Fruit fly (Drosophila melanogaster) whole organism, embryonic: ENCODE results near the gene CG14615.
A peak's percentile ranks its signal among the peaks of the same experiment; 100 is the strongest.

ENCODE experiments used
- CG14710 ChIP-seq: fragments of 200-800 bp; sonication (Bioruptor generic); optimal IDR thresholded peaks from 3 replicates; lab custom pipeline; 2019; ENCODE audit warnings: missing biosample characterization, mild to moderate bottlenecking, missing genetic modification characterization, moderate library complexity
- CG1792 ChIP-seq: fragments of 200-800 bp; sonication (Bioruptor generic); optimal IDR thresholded peaks from 2 replicates; lab custom pipeline; 2016; ENCODE audit warnings: missing biosample characterization, missing genetic modification characterization
- CG33213 ChIP-seq: fragments of 200-800 bp; sonication (Bioruptor generic); optimal IDR thresholded peaks from 3 replicates; lab custom pipeline; 2016; ENCODE audit warnings: missing biosample characterization, missing genetic modification characterization
- CG4820 ChIP-seq: fragments of 200-800 bp; sonication (Bioruptor generic); optimal IDR thresholded peaks from 3 replicates; lab custom pipeline; 2016; ENCODE audit warnings: missing biosample characterization, missing genetic modification characterization
- Ravus ChIP-seq: fragments of 200-800 bp; sonication (Bioruptor generic); IDR thresholded peaks from 2 replicates; pipeline ENCODE4 v1.3.6; 2022; ENCODE audit warnings: missing biosample characterization, missing genetic modification characterization
- insv ChIP-seq, 2 experiments: fragments of 200-800 bp; sonication (Bioruptor generic); optimal IDR thresholded peaks; 3 replicates each; lab custom pipeline; 2016 to 2018; ENCODE audit warnings: missing biosample characterization in 2 of 2, missing genetic modification characterization in 2 of 2
- schlank ChIP-seq: fragments of 200-800 bp; sonication (Bioruptor generic); optimal IDR thresholded peaks from 2 replicates; lab custom pipeline; 2018; ENCODE audit warnings: missing biosample characterization, mild to moderate bottlenecking, missing genetic modification characterization
- sna ChIP-seq: fragments of 200-800 bp; sonication (Bioruptor generic); IDR thresholded peaks from 2 replicates; pipeline ENCODE4 v1.3.6; 2022; ENCODE audit warnings: missing biosample characterization, missing genetic modification characterization; ENCODE audit not compliant: partially characterized antibody

- TF ChIP-seq Ravus (GFP tag; lab: Robert Waterston, UW) (no peak), sna (GFP tag; lab: Robert Waterston, UW) (no peak), CG1792 (GFP tag; lab: Kevin White, UChicago) (no peak), schlank (tag; lab: Kevin White, UChicago) (no peak), CG14710 (tag; lab: Kevin White, UChicago) (peak; percentile 63), CG4820 (GFP tag; lab: Kevin White, UChicago) (no peak), CG33213 (peak; percentile 16), insv (GFP tag; optimal IDR thresholded peaks at IDR 0.05; lab: Kevin White, UChicago) (no peak)
Observed at dm6 chrX:22455509-22456179, 6.4 kb upstream of the CG14615 start, which contains the start of gene Usp2.
